Fruit fly (Drosophila melanogaster): ENCODE data around the gene CG6974.
A peak's percentile ranks its signal among the peaks of the same experiment; 100 is the strongest.

CG6974 gene

dm6 chr3R:15095550-15096031, 16.5 kb upstream of the CG6974 start, which contains the start of gene CG6966 (continued):
- TF ChIP-seq CG8388 (GFP tag; optimal IDR thresholded peaks at IDR 0.05) (peak; percentile 88), grau (tag; optimal IDR thresholded peaks at IDR 0.05) (peak; percentile 89), CG17802 (tag; optimal IDR thresholded peaks at IDR 0.05) (peak; percentile 85), Sin3A (optimal IDR thresholded peaks at IDR 0.05) (peak; percentile 48), CG4730 (GFP tag; IDR thresholded peaks at IDR 0.05) (no peak), CG11456 (GFP tag; IDR thresholded peaks at IDR 0.05) (no peak), ewg (GFP tag; optimal IDR thresholded peaks at IDR 0.05) (peak; percentile 91), NC2β (GFP tag; optimal IDR thresholded peaks at IDR 0.05) (peak; percentile 97), Nf-YA (GFP tag; IDR thresholded peaks at IDR 0.05) (no peak), CG1603 (tag; optimal IDR thresholded peaks at IDR 0.05) (peak; percentile 97), Hr51 (GFP tag; optimal IDR thresholded peaks at IDR 0.05) (peak; percentile 88 to 97), CG12942 (GFP tag; optimal IDR thresholded peaks at IDR 0.05) (peak; percentile 97), CG3163 (GFP tag; optimal IDR thresholded peaks at IDR 0.05) (peak; percentile 89), Dref (GFP tag; IDR thresholded peaks at IDR 0.05) (no peak), CG1647 (GFP tag; optimal IDR thresholded peaks at IDR 0.05) (peak; percentile 96), gsb-n (tag; optimal IDR thresholded peaks at IDR 0.05) (peak; percentile 91), Hmx (GFP tag; optimal IDR thresholded peaks at IDR 0.05) (peak; percentile 61), CG13296 (GFP tag; optimal IDR thresholded peaks at IDR 0.05) (peak; percentile 87), hkb (optimal IDR thresholded peaks at IDR 0.05) (peak; percentile 17), hkb (GFP tag; IDR thresholded peaks at IDR 0.05) (no peak), CG31388 (GFP tag; optimal IDR thresholded peaks at IDR 0.05) (peak; percentile 85), Elba2 (GFP tag; optimal IDR thresholded peaks at IDR 0.05) (peak; percentile 85), CG6683 (GFP tag; optimal IDR thresholded peaks at IDR 0.05) (peak; percentile 91), gfzf (GFP tag; optimal IDR thresholded peaks at IDR 0.05) (peak; percentile 97), hth (optimal IDR thresholded peaks at IDR 0.05) (no peak), crc (GFP tag; optimal IDR thresholded peaks at IDR 0.05) (peak; percentile 93), CG3995 (GFP tag; optimal IDR thresholded peaks at IDR 0.05) (peak; percentile 63), CG7556 (GFP tag; optimal IDR thresholded peaks at IDR 0.05) (peak; percentile 87), CG13624 (GFP tag; optimal IDR thresholded peaks at IDR 0.05) (peak; percentile 98), CG18764 (GFP tag; optimal IDR thresholded peaks at IDR 0.05) (peak; percentile 93), bigmax (GFP tag; optimal IDR thresholded peaks at IDR 0.05) (peak; percentile 74), CG42726 (GFP tag; IDR thresholded peaks at IDR 0.05; ENCODE audit: partially characterized antibody) (no peak), cad (GFP tag; optimal IDR thresholded peaks at IDR 0.05) (no peak), yki (optimal IDR thresholded peaks at IDR 0.05) (no peak), dmrt99B (tag; optimal IDR thresholded peaks at IDR 0.05) (peak; percentile 82), ap (GFP tag; IDR thresholded peaks at IDR 0.05) (no peak), CG8359 (GFP tag; optimal IDR thresholded peaks at IDR 0.05; ENCODE audit: borderline replicate concordance) (peak; percentile 70), cwo (GFP tag; optimal IDR thresholded peaks at IDR 0.05) (peak; percentile 77), CG2712 (tag; optimal IDR thresholded peaks at IDR 0.05) (peak; percentile 88), sim (GFP tag; IDR thresholded peaks at IDR 0.05) (no peak), sens-2 (GFP tag; IDR thresholded peaks at IDR 0.05) (no peak), shn (GFP tag; optimal IDR thresholded peaks at IDR 0.05) (peak; percentile 98), tna (GFP tag; IDR thresholded peaks at IDR 0.05; ENCODE audit: partially characterized antibody) (no peak), NfI (GFP tag; optimal IDR thresholded peaks at IDR 0.05) (peak; percentile 99), Bgb (GFP tag; IDR thresholded peaks at IDR 0.05; ENCODE audit: partially characterized antibody) (no peak), CG12071 (GFP tag; optimal IDR thresholded peaks at IDR 0.05) (peak; percentile 90), Bteb2 (GFP tag; optimal IDR thresholded peaks at IDR 0.05) (peak; percentile 96), CG7786 (GFP tag; optimal IDR thresholded peaks at IDR 0.05) (peak; percentile 95), da (GFP tag; optimal IDR thresholded peaks at IDR 0.05) (peak; percentile 97), TFAM (GFP tag; optimal IDR thresholded peaks at IDR 0.05) (peak; percentile 72), Lim3 (GFP tag; IDR thresholded peaks at IDR 0.05) (no peak), CG9437 (GFP tag; optimal IDR thresholded peaks at IDR 0.05) (peak; percentile 79)

Data from whole organism, embryonic.